Fruit fly (Drosophila melanogaster): ENCODE results near the gene pug.

pug gene

DNA sequence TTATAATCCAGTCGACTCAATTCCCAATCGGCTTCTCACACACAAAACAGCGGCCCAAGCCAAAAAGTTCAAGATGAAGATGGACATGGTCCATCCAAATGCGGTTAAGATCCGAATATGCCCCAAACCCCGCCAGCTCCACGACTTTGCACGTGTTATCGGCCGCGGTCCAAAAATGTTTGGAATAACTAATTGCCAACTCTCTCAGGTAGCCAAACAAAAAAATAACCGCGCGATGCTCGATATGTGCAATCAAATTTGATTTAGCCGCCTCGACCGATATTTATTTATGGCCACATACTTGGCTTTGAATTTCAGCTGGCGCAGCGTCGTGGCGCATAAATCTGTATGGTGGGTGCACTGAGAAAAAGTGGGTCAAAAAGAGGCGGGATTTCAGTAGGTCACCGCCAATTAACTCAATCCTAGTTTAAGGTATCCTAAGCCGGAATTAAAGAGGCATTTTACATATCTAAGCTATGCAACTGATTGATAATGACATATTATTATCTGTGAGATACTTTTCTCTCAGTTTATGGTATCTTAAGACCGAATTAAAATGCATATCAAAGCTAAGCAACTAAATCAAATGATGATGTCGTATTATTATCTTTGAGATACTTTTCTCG is 47.7 kb upstream of the pug start (continued):
- TF ChIP-seq CG8632 (GFP tag; optimal IDR thresholded peaks at IDR 0.05): no peak
- no peak for TF ChIP-seq CG7368 (GFP tag; optimal IDR thresholded peaks at IDR 0.05)
- TF ChIP-seq CG16779 (tag; optimal IDR thresholded peaks at IDR 0.05): no peak
- no peak for TF ChIP-seq CG11294 (GFP tag; IDR thresholded peaks at IDR 0.05)
- TF ChIP-seq CG11762 (GFP tag; optimal IDR thresholded peaks at IDR 0.05; ENCODE audit: insufficient read depth): no peak
- TF ChIP-seq CG8119 (GFP tag; IDR thresholded peaks at IDR 0.05): no peak
- no peak for TF ChIP-seq spab (GFP tag; optimal IDR thresholded peaks at IDR 0.05)
- TF ChIP-seq net (GFP tag; optimal IDR thresholded peaks at IDR 0.05): no peak

DNA sequence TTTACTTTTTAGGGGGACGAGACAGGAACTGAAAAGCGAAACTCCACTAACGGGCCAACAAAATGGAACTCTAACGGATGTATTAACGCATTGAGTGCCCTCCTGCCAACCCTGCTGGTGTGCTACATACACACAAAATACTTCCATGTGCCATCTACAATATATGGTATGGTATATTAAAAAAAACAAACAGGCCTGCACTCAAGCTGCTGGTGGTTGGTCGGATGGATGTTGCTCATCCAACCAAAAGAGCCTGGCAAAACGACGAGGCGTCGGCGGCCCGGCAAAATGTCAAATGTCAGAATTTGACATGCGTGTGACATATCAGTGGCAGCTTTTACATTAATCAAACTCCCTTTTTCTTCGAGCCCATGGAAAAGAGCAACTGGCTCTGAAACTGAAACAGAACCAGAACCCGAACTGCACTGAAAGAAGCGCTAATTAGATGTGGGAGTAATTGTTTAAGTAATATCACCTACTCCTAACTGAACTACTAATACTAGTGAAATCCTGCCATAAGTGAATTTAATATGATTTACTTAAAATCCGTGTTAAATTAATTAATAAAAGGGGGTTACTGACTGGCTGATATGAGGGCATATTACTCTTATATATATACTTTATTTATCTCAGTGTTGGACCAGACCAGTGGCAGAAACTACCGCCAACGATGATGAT is 45.6 kb upstream of the pug start:
- TF ChIP-seq Gug (GFP tag; IDR thresholded peaks at IDR 0.05) (no peak), Hr38 (GFP tag; optimal IDR thresholded peaks at IDR 0.05) (no peak), svp (GFP tag) (peak; percentile 65), CG6163 (GFP tag; IDR thresholded peaks at IDR 0.05) (no peak), spab (GFP tag; optimal IDR thresholded peaks at IDR 0.05) (no peak), cyc (GFP tag; optimal IDR thresholded peaks at IDR 0.05) (no peak), CG3919 (GFP tag; optimal IDR thresholded peaks at IDR 0.05) (peak; percentile 11), CG10669 (GFP tag; optimal IDR thresholded peaks at IDR 0.05) (no peak), CG11762 (GFP tag; optimal IDR thresholded peaks at IDR 0.05; ENCODE audit: insufficient read depth) (no peak), dsx (GFP tag; optimal IDR thresholded peaks at IDR 0.05; ENCODE audit: poor library complexity, severe bottlenecking) (no peak), CG6854 (GFP tag; optimal IDR thresholded peaks at IDR 0.05) (no peak), Ets21C (GFP tag; optimal IDR thresholded peaks at IDR 0.05) (no peak), Met (GFP tag; optimal IDR thresholded peaks at IDR 0.05) (peak; percentile 13), CG3032 (tag; optimal IDR thresholded peaks at IDR 0.05) (peak; percentile 2), Lpt (GFP tag; optimal IDR thresholded peaks at IDR 0.05) (no peak), Sox14 (GFP tag; optimal IDR thresholded peaks at IDR 0.05) (no peak), CG1621 (tag; optimal IDR thresholded peaks at IDR 0.05) (no peak), Eip78C (GFP tag) (peak; percentile 56), esn (GFP tag; optimal IDR thresholded peaks at IDR 0.05) (no peak), OdsH (GFP tag; optimal IDR thresholded peaks at IDR 0.05) (no peak), CG16779 (tag; optimal IDR thresholded peaks at IDR 0.05) (no peak), Smox (GFP tag; optimal IDR thresholded peaks at IDR 0.05) (no peak), Ets96B (tag; optimal IDR thresholded peaks at IDR 0.05) (peak; percentile 17), vri (GFP tag; optimal IDR thresholded peaks at IDR 0.05) (no peak), eg (GFP tag; IDR thresholded peaks at IDR 0.05) (no peak), ss (GFP tag; optimal IDR thresholded peaks at IDR 0.05) (peak in 1 of 2 experiments; percentile 7), CG6808 (GFP tag; optimal IDR thresholded peaks at IDR 0.05) (no peak), CG9139 (GFP tag; optimal IDR thresholded peaks at IDR 0.05) (no peak), CG10631 (GFP tag; optimal IDR thresholded peaks at IDR 0.05) (peak; percentile 18), Sox15 (GFP tag; optimal IDR thresholded peaks at IDR 0.05) (no peak), CG8119 (GFP tag; IDR thresholded peaks at IDR 0.05) (no peak), fd59A (GFP tag; optimal IDR thresholded peaks at IDR 0.05) (peak; percentile 14), CG31627 (GFP tag; optimal IDR thresholded peaks at IDR 0.05) (no peak), Eip93F (GFP tag; optimal IDR thresholded peaks at IDR 0.05) (no peak)

DNA sequence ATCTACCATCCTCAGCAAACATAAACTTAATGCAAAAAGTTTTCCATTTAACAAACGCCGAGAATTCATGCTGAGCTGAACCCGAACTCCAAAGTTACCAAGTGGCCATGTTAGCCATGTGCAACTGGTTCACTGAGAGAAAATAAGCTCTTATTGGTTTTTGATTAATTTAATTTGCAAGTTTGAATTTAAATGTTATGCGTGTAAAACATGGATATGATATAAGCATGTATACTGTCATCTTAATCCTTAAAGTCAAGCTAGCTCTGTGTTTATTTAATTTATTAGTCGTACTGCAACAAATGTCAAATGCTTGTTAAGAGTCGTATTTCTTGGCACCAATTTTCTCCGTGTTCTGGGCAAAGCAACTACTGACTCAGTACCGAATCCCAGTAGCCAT is 41.7 kb upstream of the pug start:
- TF ChIP-seq vri (GFP tag; optimal IDR thresholded peaks at IDR 0.05) (no peak), CG8119 (GFP tag; IDR thresholded peaks at IDR 0.05) (peak; percentile 45; the same call in 1 of the 3 replicates), Hr4 (GFP tag; optimal IDR thresholded peaks at IDR 0.05) (peak; percentile 36), Blimp-1 (GFP tag; optimal IDR thresholded peaks at IDR 0.05) (no peak), Smox (GFP tag; optimal IDR thresholded peaks at IDR 0.05) (no peak), salr (GFP tag; optimal IDR thresholded peaks at IDR 0.05) (peak in 1 of 2 experiments; percentile 3), Hr38 (GFP tag; optimal IDR thresholded peaks at IDR 0.05) (no peak), achi (GFP tag; optimal IDR thresholded peaks at IDR 0.05) (peak; percentile 13), Eip78C (GFP tag) (peak; percentile 52), CG8319 (GFP tag; optimal IDR thresholded peaks at IDR 0.05) (no peak), CG6276 (GFP tag; optimal IDR thresholded peaks at IDR 0.05) (peak; percentile 40), CG32006 (GFP tag; optimal IDR thresholded peaks at IDR 0.05) (peak; percentile 71), CG6854 (GFP tag; optimal IDR thresholded peaks at IDR 0.05) (no peak), CG15336 (GFP tag; IDR thresholded peaks at IDR 0.05) (peak; percentile 58; the same call in 1 of the 2 replicates), CG4318 (GFP tag; optimal IDR thresholded peaks at IDR 0.05) (peak; percentile 20), OdsH (GFP tag; optimal IDR thresholded peaks at IDR 0.05) (no peak)
